Fruit fly (Drosophila melanogaster): Measurements from ENCODE around the gene Acn.
A peak's percentile ranks its signal among the peaks of the same experiment; 100 is the strongest.

Gene Acn

DNA sequence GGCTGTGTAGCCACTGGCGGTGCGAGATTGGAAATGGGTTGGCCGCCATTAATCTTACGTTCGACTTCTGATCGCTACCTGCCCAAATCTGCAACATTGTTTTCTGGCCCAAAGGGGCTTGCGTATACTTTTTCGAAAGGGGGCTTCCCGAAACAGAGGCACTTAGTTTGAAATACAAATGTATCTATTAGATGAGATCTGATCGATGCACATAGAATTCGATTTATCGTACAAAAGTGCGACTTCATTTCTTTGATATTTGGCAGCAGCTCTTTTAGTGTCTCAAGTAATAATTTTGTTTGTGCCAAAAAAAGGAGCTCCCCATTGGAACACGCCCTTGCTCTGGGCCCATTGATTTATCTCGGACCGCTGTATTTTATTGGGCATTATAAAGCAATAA is 26.6 kb downstream of the Acn start:
- TF ChIP-seq Sox14 (GFP tag; optimal IDR thresholded peaks at IDR 0.05) (no peak), Hr4 (GFP tag; optimal IDR thresholded peaks at IDR 0.05) (no peak), topi (GFP tag; optimal IDR thresholded peaks at IDR 0.05) (peak; percentile 20), Gug (GFP tag; IDR thresholded peaks at IDR 0.05) (no peak), Smox (GFP tag; optimal IDR thresholded peaks at IDR 0.05) (peak; percentile 21), Sox15 (GFP tag; optimal IDR thresholded peaks at IDR 0.05) (no peak), Sox102F (GFP tag; optimal IDR thresholded peaks at IDR 0.05) (no peak), CG15336 (GFP tag; IDR thresholded peaks at IDR 0.05) (no peak), CG9139 (GFP tag; optimal IDR thresholded peaks at IDR 0.05) (no peak), dsx (GFP tag; optimal IDR thresholded peaks at IDR 0.05; ENCODE audit: poor library complexity, severe bottlenecking) (peak; percentile 82), CG6808 (GFP tag; optimal IDR thresholded peaks at IDR 0.05) (no peak), net (GFP tag; optimal IDR thresholded peaks at IDR 0.05) (no peak), fd59A (GFP tag; optimal IDR thresholded peaks at IDR 0.05) (no peak), CG6163 (GFP tag; IDR thresholded peaks at IDR 0.05) (no peak), CG32006 (GFP tag; optimal IDR thresholded peaks at IDR 0.05) (no peak), CG11294 (GFP tag; IDR thresholded peaks at IDR 0.05) (no peak), esn (GFP tag; optimal IDR thresholded peaks at IDR 0.05) (peak; percentile 15), CG6276 (GFP tag; optimal IDR thresholded peaks at IDR 0.05) (no peak), CG11902 (GFP tag; optimal IDR thresholded peaks at IDR 0.05) (no peak), cyc (GFP tag; optimal IDR thresholded peaks at IDR 0.05) (no peak), Eip75B (GFP tag; optimal IDR thresholded peaks at IDR 0.05) (no peak), CG8632 (GFP tag; optimal IDR thresholded peaks at IDR 0.05) (no peak), CG1621 (tag; optimal IDR thresholded peaks at IDR 0.05) (no peak), vri (GFP tag; optimal IDR thresholded peaks at IDR 0.05) (no peak), Eip93F (GFP tag; optimal IDR thresholded peaks at IDR 0.05) (no peak), fkh (GFP tag; optimal IDR thresholded peaks at IDR 0.05) (no peak), lz (GFP tag; optimal IDR thresholded peaks at IDR 0.05) (peak; percentile 5), Ets21C (GFP tag; optimal IDR thresholded peaks at IDR 0.05) (no peak), CG16779 (tag; optimal IDR thresholded peaks at IDR 0.05) (no peak), CG7368 (GFP tag; optimal IDR thresholded peaks at IDR 0.05) (no peak), Hr38 (GFP tag; optimal IDR thresholded peaks at IDR 0.05) (no peak), eg (GFP tag; IDR thresholded peaks at IDR 0.05) (no peak), CG3032 (tag; optimal IDR thresholded peaks at IDR 0.05) (no peak), fd85E (GFP tag; optimal IDR thresholded peaks at IDR 0.05) (no peak), CG6854 (GFP tag; optimal IDR thresholded peaks at IDR 0.05) (no peak), CG34406 (GFP tag; optimal IDR thresholded peaks at IDR 0.05) (no peak), CG8119 (GFP tag; IDR thresholded peaks at IDR 0.05) (no peak), Blimp-1 (GFP tag; optimal IDR thresholded peaks at IDR 0.05) (no peak), CG31627 (GFP tag; optimal IDR thresholded peaks at IDR 0.05) (no peak), spab (GFP tag; optimal IDR thresholded peaks at IDR 0.05) (no peak), CG10669 (GFP tag; optimal IDR thresholded peaks at IDR 0.05) (no peak), Met (GFP tag; optimal IDR thresholded peaks at IDR 0.05) (peak; percentile 25), CG6792 (GFP tag; optimal IDR thresholded peaks at IDR 0.05) (no peak), salr (GFP tag; optimal IDR thresholded peaks at IDR 0.05) (no peak), CG4318 (GFP tag; optimal IDR thresholded peaks at IDR 0.05) (no peak), pdm3 (GFP tag; optimal IDR thresholded peaks at IDR 0.05) (no peak), Ets96B (tag; optimal IDR thresholded peaks at IDR 0.05) (no peak), dac (GFP tag; optimal IDR thresholded peaks at IDR 0.05) (no peak), svp (GFP tag) (peak; percentile 62), OdsH (GFP tag; optimal IDR thresholded peaks at IDR 0.05) (no peak), ss (GFP tag; optimal IDR thresholded peaks at IDR 0.05) (no peak), Eip78C (GFP tag) (peak; percentile 56), acj6 (GFP tag; optimal IDR thresholded peaks at IDR 0.05) (no peak)
